Fruit fly (Drosophila melanogaster): ENCODE results near the gene JhI-21.

Gene JhI-21

DNA sequence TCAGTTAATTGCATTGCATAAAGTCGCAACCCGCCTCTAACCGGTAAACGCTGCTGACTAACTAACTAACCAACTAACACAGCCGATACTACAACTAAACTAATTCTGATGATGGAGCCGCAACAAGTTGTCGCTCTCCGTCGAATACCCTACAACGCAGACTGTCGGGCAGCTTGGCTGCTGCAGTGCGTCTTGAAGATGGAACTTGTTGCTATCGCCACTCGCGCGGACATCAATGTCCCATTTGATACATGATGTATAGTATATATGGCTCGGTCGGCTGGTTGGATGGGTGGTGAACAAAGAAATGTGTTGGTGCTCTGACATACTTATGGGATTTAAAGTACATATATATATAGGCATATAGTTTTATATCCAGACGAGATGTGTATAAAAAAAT is 30.3 kb downstream of the JhI-21 start (continued):
- no peak for TF ChIP-seq sisA (GFP tag; IDR thresholded peaks at IDR 0.05)
- TF ChIP-seq CG7556 (GFP tag; optimal IDR thresholded peaks at IDR 0.05), result no peak
- TF ChIP-seq CG5180 (GFP tag; optimal IDR thresholded peaks at IDR 0.05), result peak; percentile 90
- peak; percentile 3 for TF ChIP-seq CrebB (tag; optimal IDR thresholded peaks at IDR 0.05)
- no peak for TF ChIP-seq CG8290 (GFP tag; optimal IDR thresholded peaks at IDR 0.05)
- TF ChIP-seq CG8290 (tag; optimal IDR thresholded peaks at IDR 0.05), result peak in 1 of 2 experiments; percentile 74
- peak; percentile 8 for TF ChIP-seq unpg (GFP tag; optimal IDR thresholded peaks at IDR 0.05)
- no peak for TF ChIP-seq cwo (GFP tag; optimal IDR thresholded peaks at IDR 0.05)
- TF ChIP-seq Nf-YC (tag; optimal IDR thresholded peaks at IDR 0.05), result peak; percentile 5
- peak; percentile 32 for TF ChIP-seq CG15269 (tag; optimal IDR thresholded peaks at IDR 0.05)
- TF ChIP-seq CG10543 (GFP tag; optimal IDR thresholded peaks at IDR 0.05), result peak; percentile 44
- TF ChIP-seq CG2120 (GFP tag; optimal IDR thresholded peaks at IDR 0.05), result peak; percentile 7
- peak; percentile 17 for TF ChIP-seq CG1603 (tag; optimal IDR thresholded peaks at IDR 0.05)
- TF ChIP-seq B-H2 (GFP tag; optimal IDR thresholded peaks at IDR 0.05), result no peak
- no peak for TF ChIP-seq CG2129 (GFP tag; IDR thresholded peaks at IDR 0.05; ENCODE audit: partially characterized antibody)
- peak; percentile 46 for TF ChIP-seq nom (GFP tag; optimal IDR thresholded peaks at IDR 0.05)
- no peak for TF ChIP-seq pan (optimal IDR thresholded peaks at IDR 0.05)
- TF ChIP-seq pan (GFP tag; optimal IDR thresholded peaks at IDR 0.05 in 1 of 2, IDR thresholded peaks at IDR 0.05 in 1 of 2), result peak in 1 of 2 experiments; percentile 49
- no peak for TF ChIP-seq Jarid2 (GFP tag; optimal IDR thresholded peaks at IDR 0.05)
- TF ChIP-seq kah (GFP tag; optimal IDR thresholded peaks at IDR 0.05), result peak; percentile 64
- 0 out of 2 replicates have a peak, but pooled peaks have one; percentile 9 for TF ChIP-seq E2f1 (GFP tag; IDR thresholded peaks at IDR 0.05)
- TF ChIP-seq CG9932 (GFP tag; IDR thresholded peaks at IDR 0.05), result peak; percentile 33; the same call in 1 of the 2 replicates
- TF ChIP-seq Ets65A (GFP tag), result peak; percentile 70
- 0 out of 2 replicates have a peak, but pooled peaks have one; percentile 16 for TF ChIP-seq Bgb (GFP tag; IDR thresholded peaks at IDR 0.05; ENCODE audit: partially characterized antibody)
- TF ChIP-seq bcd (GFP tag; optimal IDR thresholded peaks at IDR 0.05), result no peak
- TF ChIP-seq en (GFP tag; optimal IDR thresholded peaks at IDR 0.05), result no peak
- peak in 1 of 2 experiments; percentile 26 for TF ChIP-seq bsh (GFP tag; optimal IDR thresholded peaks at IDR 0.05)
- peak; percentile 7 for TF ChIP-seq Sox102F (GFP tag; optimal IDR thresholded peaks at IDR 0.05)
- no peak for TF ChIP-seq fd96Cb (tag; optimal IDR thresholded peaks at IDR 0.05)
- TF ChIP-seq lab (GFP tag; optimal IDR thresholded peaks at IDR 0.05), result peak; percentile 51
- peak; percentile 4 for TF ChIP-seq sd (tag; optimal IDR thresholded peaks at IDR 0.05)
- 0 out of 2 replicates have a peak, but pooled peaks have one; percentile 31 for TF ChIP-seq sob (GFP tag; IDR thresholded peaks at IDR 0.05)
- peak; percentile 90 for TF ChIP-seq Med (GFP tag)
- peak; percentile 98 for TF ChIP-seq CG10274 (GFP tag; optimal IDR thresholded peaks at IDR 0.05)
- peak; percentile 15 for TF ChIP-seq CG13424 (tag; optimal IDR thresholded peaks at IDR 0.05)
- peak; percentile 20 for TF ChIP-seq CG7839 (tag; optimal IDR thresholded peaks at IDR 0.05)
- peak; percentile 33; the same call in 1 of the 2 replicates for TF ChIP-seq chm (GFP tag; IDR thresholded peaks at IDR 0.05)
- TF ChIP-seq ems (GFP tag; optimal IDR thresholded peaks at IDR 0.05), result no peak
- TF ChIP-seq CG15514 (GFP tag; optimal IDR thresholded peaks at IDR 0.05), result peak; percentile 15
- no peak for TF ChIP-seq CG32772 (GFP tag; IDR thresholded peaks at IDR 0.05)
- TF ChIP-seq CG34422 (GFP tag; IDR thresholded peaks at IDR 0.05), result no peak
- TF ChIP-seq CG13296 (GFP tag; optimal IDR thresholded peaks at IDR 0.05), result peak; percentile 24
- TF ChIP-seq CG7928 (GFP tag; optimal IDR thresholded peaks at IDR 0.05), result no peak
- TF ChIP-seq CG10209 (GFP tag; optimal IDR thresholded peaks at IDR 0.05), result peak; percentile 13
- peak; percentile 50 for TF ChIP-seq abd-A (tag; optimal IDR thresholded peaks at IDR 0.05)
- TF ChIP-seq Drgx (GFP tag; IDR thresholded peaks at IDR 0.05), result peak; percentile 67
- peak; percentile 4 for TF ChIP-seq PHDP (tag; optimal IDR thresholded peaks at IDR 0.05)
- TF ChIP-seq CG3407 (GFP tag; optimal IDR thresholded peaks at IDR 0.05), result no peak
- TF ChIP-seq Hmr (GFP tag; optimal IDR thresholded peaks at IDR 0.05), result peak; percentile 13
- no peak for TF ChIP-seq Bteb2 (GFP tag; optimal IDR thresholded peaks at IDR 0.05)
